Worm (Caenorhabditis elegans) whole organism, L2 larva: Measurements from ENCODE around the gene oac-42.
A peak's percentile ranks its signal among the peaks of the same experiment; 100 is the strongest.

Source experiments
- C34F6.9 ChIP-seq: fragments of 150-350 bp; optimal IDR thresholded peaks from 2 replicates; lab custom pipeline; 2014; ENCODE audit warnings: missing biosample characterization, missing genetic modification characterization
- F13H6.1 ChIP-seq: sonication (generic microtip); optimal IDR thresholded peaks from 2 replicates; lab custom pipeline; 2016; ENCODE audit warnings: missing genetic modification characterization, missing compliant biosample characterization
- R02D3.7 ChIP-seq: fragments of 150-350 bp; optimal IDR thresholded peaks from 2 replicates; lab custom pipeline; 2014; ENCODE audit warnings: missing biosample characterization, missing genetic modification characterization
- Y55F3AM.14 ChIP-seq: fragments of 200-800 bp; sonication (Bioruptor generic); optimal IDR thresholded peaks from 2 replicates; lab custom pipeline; 2018; ENCODE audit warnings: mild to moderate bottlenecking, missing genetic modification characterization, missing compliant biosample characterization
- ZK546.5 ChIP-seq: sonication (generic microtip); optimal IDR thresholded peaks from 2 replicates; lab custom pipeline; 2017; ENCODE audit warnings: missing biosample characterization, missing genetic modification characterization
- alr-1 ChIP-seq: fragments of 150-350 bp; optimal IDR thresholded peaks from 2 replicates; lab custom pipeline; 2014; ENCODE audit warnings: missing biosample characterization, missing genetic modification characterization
- ama-1 ChIP-seq: fragments of 150-350 bp; optimal IDR thresholded peaks from 2 replicates; lab custom pipeline; 2018; ENCODE audit warnings: inconsistent platforms
- blmp-1 ChIP-seq: sonication (generic microtip); optimal IDR thresholded peaks from 2 replicates; lab custom pipeline; 2017; ENCODE audit warnings: missing genetic modification characterization, mild to moderate bottlenecking, missing compliant biosample characterization, antibody characterized with exemption, moderate library complexity; ENCODE audit not compliant: insufficient read depth
- ceh-16 ChIP-seq: fragments of 150-350 bp; optimal IDR thresholded peaks from 2 replicates; lab custom pipeline; 2014; ENCODE audit warnings: missing biosample characterization, missing genetic modification characterization
- crh-2 ChIP-seq: sonication (generic microtip); optimal IDR thresholded peaks from 2 replicates; lab custom pipeline; 2017; ENCODE audit warnings: missing biosample characterization, missing genetic modification characterization
- dmd-4 ChIP-seq: sonication (generic microtip); optimal IDR thresholded peaks from 2 replicates; lab custom pipeline; 2017; ENCODE audit warnings: missing biosample characterization, missing genetic modification characterization
- egl-27 ChIP-seq: sonication (generic microtip); optimal IDR thresholded peaks from 3 replicates; lab custom pipeline; 2017; ENCODE audit warnings: missing biosample characterization, missing genetic modification reagents, missing genetic modification characterization
- elt-3 ChIP-seq: sonication (generic microtip); optimal IDR thresholded peaks from 2 replicates; lab custom pipeline; 2017; ENCODE audit warnings: missing biosample characterization, missing genetic modification characterization
- fos-1 ChIP-seq: fragments of 150-350 bp; optimal IDR thresholded peaks from 2 replicates; lab custom pipeline; 2014; ENCODE audit warnings: missing biosample characterization, missing genetic modification characterization
- gmeb-1 ChIP-seq: fragments of 150-350 bp; optimal IDR thresholded peaks from 2 replicates; lab custom pipeline; 2014; ENCODE audit warnings: missing biosample characterization, missing genetic modification characterization
- lin-13 ChIP-seq: fragments of 150-350 bp; optimal IDR thresholded peaks from 2 replicates; lab custom pipeline; 2014; ENCODE audit warnings: missing biosample characterization, missing genetic modification reagents, missing genetic modification characterization
- lin-39 ChIP-seq: fragments of 150-350 bp; optimal IDR thresholded peaks from 2 replicates; lab custom pipeline; 2014; ENCODE audit warnings: missing biosample characterization, missing genetic modification reagents, missing genetic modification characterization
- nhr-10 ChIP-seq: sonication (generic microtip); optimal IDR thresholded peaks from 2 replicates; lab custom pipeline; 2017; ENCODE audit warnings: missing biosample characterization, missing genetic modification characterization
- nhr-11 ChIP-seq: fragments of 150-350 bp; optimal IDR thresholded peaks from 2 replicates; lab custom pipeline; 2014; ENCODE audit warnings: missing biosample characterization, missing genetic modification characterization
- nhr-129 ChIP-seq: fragments of 150-350 bp; optimal IDR thresholded peaks from 2 replicates; lab custom pipeline; 2014; ENCODE audit warnings: missing biosample characterization, missing genetic modification characterization
- nhr-21 ChIP-seq: fragments of 150-350 bp; optimal IDR thresholded peaks from 2 replicates; lab custom pipeline; 2014; ENCODE audit warnings: missing biosample characterization, missing genetic modification characterization
- nhr-23 ChIP-seq: fragments of 150-350 bp; optimal IDR thresholded peaks from 2 replicates; lab custom pipeline; 2014; ENCODE audit warnings: missing biosample characterization, missing genetic modification reagents, missing genetic modification characterization
- nhr-237 ChIP-seq: fragments of 150-350 bp; optimal IDR thresholded peaks from 2 replicates; lab custom pipeline; 2014; ENCODE audit warnings: missing biosample characterization, missing genetic modification characterization
- nhr-25 ChIP-seq: fragments of 150-350 bp; sonication (generic microtip); optimal IDR thresholded peaks from 3 replicates; lab custom pipeline; 2014; ENCODE audit warnings: missing biosample characterization, missing genetic modification characterization
- nhr-77 ChIP-seq: fragments of 150-350 bp; optimal IDR thresholded peaks from 2 replicates; lab custom pipeline; 2014; ENCODE audit warnings: missing biosample characterization, missing genetic modification characterization
- peb-1 ChIP-seq: fragments of 150-350 bp; optimal IDR thresholded peaks from 2 replicates; lab custom pipeline; 2014; ENCODE audit warnings: missing biosample characterization, missing genetic modification characterization
- sem-4 ChIP-seq: fragments of 150-350 bp; optimal IDR thresholded peaks from 2 replicates; lab custom pipeline; 2014; ENCODE audit warnings: missing biosample characterization, missing genetic modification reagents, missing genetic modification characterization
- sma-9 ChIP-seq, 2 experiments: fragments of 150-350 bp in 1 of 2; sonication (generic microtip) in 1 of 2; optimal IDR thresholded peaks; 2 replicates each; lab custom pipeline; 2014 to 2016; ENCODE audit warnings: missing genetic modification characterization in 2 of 2, mild to moderate bottlenecking in 1 of 2, missing biosample characterization in 1 of 2, missing compliant biosample characterization in 1 of 2, missing genetic modification reagents in 1 of 2, moderate library complexity in 1 of 2
- unc-39 ChIP-seq: fragments of 150-350 bp; optimal IDR thresholded peaks from 2 replicates; lab custom pipeline; 2014; ENCODE audit warnings: missing biosample characterization, missing genetic modification characterization
- unc-55 ChIP-seq: fragments of 150-350 bp; sonication (generic microtip); optimal IDR thresholded peaks from 3 replicates; lab custom pipeline; 2014; ENCODE audit warnings: missing biosample characterization, missing genetic modification reagents, missing genetic modification characterization

oac-42 gene

ce11 chrV:15891761-15892160, 7.2 kb upstream of the oac-42 start, which contains the start of gene T06C12.12:
Gene T06C12.12, plus strand, starts transcription at chrV:15892061.
- TF ChIP-seq elt-3 (tag; lab: Kevin White, UChicago) (no peak), sem-4 (tag; lab: Kevin White, UChicago) (no peak), nhr-237 (tag; lab: Kevin White, UChicago) (no peak), nhr-10 (tag; lab: Kevin White, UChicago) (no peak), ZK546.5 (tag; lab: Kevin White, UChicago) (no peak), nhr-77 (tag; lab: Kevin White, UChicago) (no peak)

ce11 chrV:15891279-15891678, 6.7 kb upstream of the oac-42 start:
- TF ChIP-seq sma-9 (GFP tag; optimal IDR thresholded peaks at IDR 0.05; lab: Kevin White, UChicago) (peak; percentile 10), sma-9 (tag; optimal IDR thresholded peaks at IDR 0.05; lab: Kevin White, UChicago) (no peak), fos-1 (tag; lab: Kevin White, UChicago) (peak; percentile 84), Y55F3AM.14 (GFP tag; lab: Kevin White, UChicago) (no peak)

ce11 chrV:15890115-15890514, 5.5 kb upstream of the oac-42 start:
- TF ChIP-seq ama-1 (lab: Kevin White, UChicago) (no peak), alr-1 (tag; lab: Kevin White, UChicago) (no peak), nhr-10 (tag; lab: Kevin White, UChicago) (no peak), fos-1 (tag; lab: Kevin White, UChicago) (peak; percentile 88)

DNA sequence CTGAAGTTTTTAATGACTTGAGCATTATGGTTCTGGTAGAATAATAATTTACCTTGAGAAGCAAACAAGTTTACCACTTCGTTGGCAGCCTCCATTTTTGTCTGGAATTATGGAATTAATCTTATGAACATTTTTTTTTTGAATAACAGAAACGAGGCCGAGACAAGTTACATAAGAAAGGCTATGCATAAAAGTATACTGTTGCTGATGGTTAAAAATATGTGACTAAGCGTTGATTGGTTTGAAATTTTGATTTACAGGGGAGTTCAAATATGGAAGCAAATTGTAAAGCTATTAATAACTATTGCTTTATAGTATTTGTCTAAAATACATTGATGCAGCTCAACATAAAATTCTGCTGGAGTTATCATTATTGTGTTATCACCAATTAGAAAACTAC, 4.2 kb upstream of the oac-42 start, which contains the start of gene cgt-1:
TSS of gene cgt-1 (minus strand) at position 101 of the 400 bp plus-strand sequence.
- no peak for TF ChIP-seq R02D3.7
- no peak for TF ChIP-seq unc-39 (tag; lab: Kevin White, UChicago)
- no peak for TF ChIP-seq peb-1 (tag; lab: Kevin White, UChicago)
- no peak for TF ChIP-seq C34F6.9
- no peak for TF ChIP-seq alr-1 (tag; lab: Kevin White, UChicago)
- TF ChIP-seq dmd-4 (tag; lab: Kevin White, UChicago) = no peak
- no peak for TF ChIP-seq elt-3 (tag; lab: Kevin White, UChicago)
- no peak for TF ChIP-seq fos-1 (tag; lab: Kevin White, UChicago)
- TF ChIP-seq lin-39 (tag; lab: Kevin White, UChicago) = no peak
- no peak for TF ChIP-seq crh-2 (tag; lab: Kevin White, UChicago)
- no peak for TF ChIP-seq nhr-25

ce11 chrV:15887708-15888295, 3.2 kb upstream of the oac-42 start:
- peak; percentile 25 for TF ChIP-seq gmeb-1 (tag; lab: Kevin White, UChicago)
- TF ChIP-seq fos-1 (tag; lab: Kevin White, UChicago) = peak; percentile 93
- peak; percentile 29 for TF ChIP-seq nhr-129 (tag; lab: Kevin White, UChicago)
- TF ChIP-seq sma-9 (GFP tag; optimal IDR thresholded peaks at IDR 0.05; lab: Kevin White, UChicago) = peak; percentile 71
- no peak for TF ChIP-seq sma-9 (tag; optimal IDR thresholded peaks at IDR 0.05; lab: Kevin White, UChicago)
- no peak for TF ChIP-seq ama-1 (lab: Kevin White, UChicago)
- TF ChIP-seq F13H6.1 (tag; lab: Kevin White, UChicago) = no peak
- TF ChIP-seq, all 48 proteins: peak for 4

- TF ChIP-seq unc-39 (tag; lab: Kevin White, UChicago) (no peak), lin-13 (GFP tag; lab: Kevin White, UChicago) (no peak), nhr-23 (tag; lab: Kevin White, UChicago) (no peak), egl-27 (tag; lab: Kevin White, UChicago) (no peak), blmp-1 (tag; lab: Kevin White, UChicago) (no peak), nhr-11 (tag; lab: Kevin White, UChicago) (no peak), unc-55 (GFP tag; lab: Kevin White, UChicago) (no peak), nhr-21 (tag; lab: Kevin White, UChicago) (no peak), C34F6.9 (no peak), crh-2 (tag; lab: Kevin White, UChicago) (no peak), nhr-77 (tag; lab: Kevin White, UChicago) (no peak), ceh-16 (no peak)
These were observed 1.4 kb upstream of the oac-42 start, which contains the start of gene T06C12.9 for ce11 chrV:15885967-15886366. Gene T06C12.9, minus strand, starts transcription at chrV:15886067.
